Fruit fly (Drosophila melanogaster): ENCODE measurements around the gene CG4793.

CG4793 gene

dm6 chr2L:15912901-15913673 is 10.1 kb upstream of the CG4793 start (continued):
- TF ChIP-seq NfI (GFP tag; optimal IDR thresholded peaks at IDR 0.05) (peak; percentile 58), NK7.1 (GFP tag; optimal IDR thresholded peaks at IDR 0.05) (no peak), Blimp-1 (GFP tag; optimal IDR thresholded peaks at IDR 0.05) (no peak), Stat92E (GFP tag; optimal IDR thresholded peaks at IDR 0.05) (no peak), CG12391 (tag; optimal IDR thresholded peaks at IDR 0.05) (peak; percentile 83), Lhr (GFP tag; optimal IDR thresholded peaks at IDR 0.05) (no peak), ATbp (GFP tag; optimal IDR thresholded peaks at IDR 0.05) (peak; percentile 43), CG1529 (GFP tag; optimal IDR thresholded peaks at IDR 0.05) (peak; percentile 59), Ravus (GFP tag; IDR thresholded peaks at IDR 0.05) (no peak), jigr1 (GFP tag; IDR thresholded peaks at IDR 0.05) (no peak), tin (GFP tag; optimal IDR thresholded peaks at IDR 0.05) (peak; percentile 37), Tbp (GFP tag; optimal IDR thresholded peaks at IDR 0.05) (no peak), CG18476 (GFP tag; optimal IDR thresholded peaks at IDR 0.05) (peak; percentile 7), cwo (GFP tag; optimal IDR thresholded peaks at IDR 0.05) (peak; percentile 98), Mrtf (GFP tag; IDR thresholded peaks at IDR 0.05) (no peak; the same call in 2 of the 3 replicates), Hr39 (optimal IDR thresholded peaks at IDR 0.05) (no peak), Hr3 (GFP tag; optimal IDR thresholded peaks at IDR 0.05) (peak; percentile 77), HLH54F (GFP tag; optimal IDR thresholded peaks at IDR 0.05) (no peak), Hey (tag; optimal IDR thresholded peaks at IDR 0.05) (peak; percentile 56), Six4 (GFP tag; optimal IDR thresholded peaks at IDR 0.05) (peak; percentile 56), CG10147 (GFP tag; optimal IDR thresholded peaks at IDR 0.05) (peak; percentile 66), sd (tag; optimal IDR thresholded peaks at IDR 0.05) (peak; percentile 72), D19A (tag; optimal IDR thresholded peaks at IDR 0.05) (peak; percentile 79), row (GFP tag; IDR thresholded peaks at IDR 0.05) (peak; percentile 70), Meics (GFP tag; optimal IDR thresholded peaks at IDR 0.05) (peak; percentile 77), lbe (GFP tag; optimal IDR thresholded peaks at IDR 0.05) (no peak), tup (GFP tag; optimal IDR thresholded peaks at IDR 0.05) (no peak), CG12942 (GFP tag; optimal IDR thresholded peaks at IDR 0.05) (peak; percentile 34), CG8478 (optimal IDR thresholded peaks at IDR 0.05) (no peak), ara (GFP tag; IDR thresholded peaks at IDR 0.05) (no peak; the same call in 1 of the 2 replicates), nom (GFP tag; optimal IDR thresholded peaks at IDR 0.05) (no peak), E2f2 (GFP tag; IDR thresholded peaks at IDR 0.05) (no peak; the same call in 1 of the 2 replicates), CG16815 (GFP tag; optimal IDR thresholded peaks at IDR 0.05) (peak; percentile 48), GATAe (GFP tag; conservative IDR thresholded peaks at IDR 0.05) (peak; percentile 67), CG13123 (GFP tag; optimal IDR thresholded peaks at IDR 0.05) (no peak), seq (GFP tag; IDR thresholded peaks at IDR 0.05) (no peak), Rx (GFP tag; IDR thresholded peaks at IDR 0.05) (0 out of 2 replicates have a peak, but pooled peaks have one; percentile 5), ranshi (GFP tag; IDR thresholded peaks at IDR 0.05) (no peak), CG3726 (GFP tag; IDR thresholded peaks at IDR 0.05) (0 out of 3 replicates have a peak, but pooled peaks have one; percentile 39)

dm6 chr2L:15913674-15914037 is 9.5 kb upstream of the CG4793 start:
- TF ChIP-seq Blimp-1 (GFP tag; optimal IDR thresholded peaks at IDR 0.05): peak; percentile 44
- TF ChIP-seq ranshi (GFP tag; IDR thresholded peaks at IDR 0.05): no peak
- TF ChIP-seq klu (GFP tag; IDR thresholded peaks at IDR 0.05): no peak
- no peak for TF ChIP-seq CG9876 (GFP tag; optimal IDR thresholded peaks at IDR 0.05)
- TF ChIP-seq Aef1 (GFP tag; IDR thresholded peaks at IDR 0.05): peak; percentile 11; the same call in 1 of the 3 replicates
- TF ChIP-seq abd-A (tag; optimal IDR thresholded peaks at IDR 0.05): peak; percentile 86
- peak; percentile 89; the same call in 2 of the 4 replicates for TF ChIP-seq chinmo (GFP tag; IDR thresholded peaks at IDR 0.05; ENCODE audit: partially characterized antibody)
- no peak for TF ChIP-seq CG32767 (GFP tag; IDR thresholded peaks at IDR 0.05)
- TF ChIP-seq chm (GFP tag; IDR thresholded peaks at IDR 0.05): 0 out of 2 replicates have a peak, but pooled peaks have one; percentile 50
- no peak for TF ChIP-seq esg (GFP tag; conservative IDR thresholded peaks at IDR 0.05)
- TF ChIP-seq sob (GFP tag; IDR thresholded peaks at IDR 0.05): no peak; the same call in 1 of the 2 replicates
- no peak for TF ChIP-seq hb (GFP tag; IDR thresholded peaks at IDR 0.05; ENCODE audit: partially characterized antibody)
- TF ChIP-seq CG5953 (GFP tag; IDR thresholded peaks at IDR 0.05): no peak
- TF ChIP-seq CG43689 (GFP tag; IDR thresholded peaks at IDR 0.05): no peak
- TF ChIP-seq Adf1 (GFP tag; IDR thresholded peaks at IDR 0.05): no peak

All from whole organism, embryonic.